Worm (Caenorhabditis elegans): Measurements from ENCODE around the gene T05C7.5.

DNA sequence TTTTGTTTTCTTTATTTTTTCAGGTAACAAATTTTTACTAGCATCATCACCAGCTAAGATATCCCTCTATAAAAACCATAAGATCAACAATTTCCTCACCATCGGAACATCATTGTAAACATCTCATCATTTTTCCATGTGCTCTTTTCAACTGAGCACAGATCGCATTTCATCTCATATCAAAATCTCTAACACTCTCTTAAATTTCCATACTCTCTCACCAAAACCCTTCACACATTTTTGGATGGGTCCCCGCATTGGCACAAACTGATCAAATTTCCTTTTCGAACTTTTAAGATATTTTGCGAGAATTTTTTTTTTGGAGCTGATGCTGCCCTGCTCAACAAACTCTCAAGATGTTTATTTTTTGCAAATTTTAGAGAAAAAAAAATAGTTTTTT, 18.7 kb upstream of the T05C7.5 start:
- TF ChIP-seq skn-1 (tag; optimal IDR thresholded peaks at IDR 0.05) (no peak), ztf-4 (tag; optimal IDR thresholded peaks at IDR 0.05) (no peak), unc-62 (GFP tag; optimal IDR thresholded peaks at IDR 0.05) (no peak), nhr-23 (tag; optimal IDR thresholded peaks at IDR 0.05) (no peak), fkh-10 (GFP tag; optimal IDR thresholded peaks at IDR 0.05) (no peak), elt-1 (tag; optimal IDR thresholded peaks at IDR 0.05) (no peak), lin-39 (tag; optimal IDR thresholded peaks at IDR 0.05) (no peak), pqm-1 (tag; optimal IDR thresholded peaks at IDR 0.05) (no peak), ceh-82 (tag; optimal IDR thresholded peaks at IDR 0.05) (no peak), nhr-12 (tag; optimal IDR thresholded peaks at IDR 0.05) (no peak)
